Worm (Caenorhabditis elegans) whole organism, mixed stage, embryonic: ENCODE results near the gene srd-46.

ENCODE experiments used
- blmp-1 ChIP-seq: fragments of 150-350 bp; optimal IDR thresholded peaks from 2 replicates; lab custom pipeline; 2014; ENCODE audit warnings: missing biosample characterization, missing genetic modification characterization
- ceh-39 ChIP-seq: fragments of 150-350 bp; optimal IDR thresholded peaks from 2 replicates; lab custom pipeline; 2014; ENCODE audit warnings: missing biosample characterization, missing genetic modification characterization
- flh-1 ChIP-seq: fragments of 200-800 bp; sonication (Bioruptor generic); optimal IDR thresholded peaks from 2 replicates; lab custom pipeline; 2018; ENCODE audit warnings: mild to moderate bottlenecking, missing genetic modification characterization, moderate library complexity, missing compliant biosample characterization
- lin-13 ChIP-seq: fragments of 150-350 bp; optimal IDR thresholded peaks from 2 replicates; lab custom pipeline; 2014; ENCODE audit warnings: missing biosample characterization, missing genetic modification characterization
- mab-5 ChIP-seq: fragments of 150-350 bp; optimal IDR thresholded peaks from 2 replicates; lab custom pipeline; 2014; ENCODE audit warnings: missing biosample characterization, missing genetic modification characterization
- mep-1 ChIP-seq: fragments of 150-350 bp; optimal IDR thresholded peaks from 2 replicates; lab custom pipeline; 2017; ENCODE audit warnings: missing biosample characterization, missing genetic modification reagents, missing genetic modification characterization, inconsistent platforms
- nhr-237 ChIP-seq: fragments of 150-350 bp; optimal IDR thresholded peaks from 2 replicates; lab custom pipeline; 2014; ENCODE audit warnings: missing biosample characterization, missing genetic modification characterization
- pha-4 ChIP-seq: fragments of 150-350 bp; optimal IDR thresholded peaks from 2 replicates; lab custom pipeline; 2018; ENCODE audit warnings: missing biosample characterization, missing genetic modification reagents, missing genetic modification characterization
- unc-39 ChIP-seq: fragments of 150-350 bp; optimal IDR thresholded peaks from 2 replicates; lab custom pipeline; 2014; ENCODE audit warnings: missing biosample characterization, missing genetic modification characterization

DNA sequence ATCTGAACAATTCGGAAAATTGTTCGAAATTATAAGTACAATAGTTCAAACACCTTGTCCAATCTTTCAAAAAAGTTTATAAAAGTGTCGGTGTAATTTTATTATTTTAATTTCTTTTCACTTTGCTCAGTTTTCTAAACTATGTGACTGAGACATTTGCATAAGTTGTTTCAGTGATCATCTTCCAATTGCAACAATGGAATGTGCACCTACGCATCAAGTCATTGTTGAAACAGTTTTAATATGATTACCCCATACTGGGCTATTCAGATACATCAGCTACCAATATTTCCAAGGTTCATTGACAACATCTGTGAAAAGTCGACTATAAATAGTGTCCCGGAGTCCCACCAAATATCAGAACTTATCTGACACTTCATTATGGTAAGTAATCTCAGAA, 25.2 kb downstream of the srd-46 start, which contains the start of gene nspc-13:
- TF ChIP-seq pha-4 (tag; lab: Kevin White, UChicago) (no peak), unc-39 (tag; lab: Kevin White, UChicago) (no peak), lin-13 (no peak), flh-1 (GFP tag; lab: Kevin White, UChicago) (no peak), ceh-39 (tag; lab: Kevin White, UChicago) (no peak), blmp-1 (tag; lab: Kevin White, UChicago) (no peak), mab-5 (tag; lab: Kevin White, UChicago) (no peak), mep-1 (no peak), nhr-237 (tag; lab: Kevin White, UChicago) (no peak)
